Fruit fly (Drosophila melanogaster): Measurements from ENCODE around the gene CG43136.

dm6 chrX:5866095-5866494 is 12.5 kb downstream of the CG43136 start:
- no peak for TF ChIP-seq CTCF (optimal IDR thresholded peaks at IDR 0.05)
- TF ChIP-seq CG8478 (optimal IDR thresholded peaks at IDR 0.05) = no peak
